Fruit fly (Drosophila melanogaster) whole organism, adult: ENCODE data around the gene CG32320.

Experiments
- CG33017 ChIP-seq: fragments of 200-800 bp; sonication (Bioruptor generic); optimal IDR thresholded peaks from 2 replicates; lab custom pipeline; 2018; ENCODE audit warnings: missing biosample characterization, mild to moderate bottlenecking, missing genetic modification characterization, moderate library complexity
- CG5204 ChIP-seq: fragments of 200-800 bp; sonication (Bioruptor generic); optimal IDR thresholded peaks from 2 replicates; lab custom pipeline; 2016; ENCODE audit warnings: missing biosample characterization, missing genetic modification characterization
- CG7045 ChIP-seq: fragments of 200-800 bp; sonication (Bioruptor generic); optimal IDR thresholded peaks from 2 replicates; lab custom pipeline; 2017; ENCODE audit warnings: missing biosample characterization, mild to moderate bottlenecking, missing genetic modification characterization
- CG7101 ChIP-seq: fragments of 200-800 bp; sonication (Bioruptor generic); optimal IDR thresholded peaks from 2 replicates; lab custom pipeline; 2018; ENCODE audit warnings: missing biosample characterization, mild to moderate bottlenecking, missing genetic modification characterization, moderate library complexity
- Clk ChIP-seq: fragments of 200-800 bp; sonication (Bioruptor generic); optimal IDR thresholded peaks from 2 replicates; lab custom pipeline; 2017; ENCODE audit warnings: missing biosample characterization, missing genetic modification characterization
- Crg-1 ChIP-seq: fragments of 200-800 bp; sonication (Bioruptor generic); optimal IDR thresholded peaks from 2 replicates; lab custom pipeline; 2016; ENCODE audit warnings: missing biosample characterization, missing genetic modification characterization
- Hr96 ChIP-seq: fragments of 200-800 bp; sonication (Bioruptor generic); optimal IDR thresholded peaks from 2 replicates; lab custom pipeline; 2016; ENCODE audit warnings: missing biosample characterization, missing genetic modification characterization
- bab1 ChIP-seq: fragments of 200-800 bp; sonication (Bioruptor generic); optimal IDR thresholded peaks from 3 replicates; lab custom pipeline; 2019; ENCODE audit warnings: missing biosample characterization, mild to moderate bottlenecking, missing genetic modification characterization, moderate library complexity
- cnc ChIP-seq, 2 experiments: fragments of >200 bp; optimal IDR thresholded peaks; 2 replicates each; lab custom pipeline; 2017
- kay ChIP-seq: fragments of 200-800 bp; sonication (Bioruptor generic); peaks from one replicate; lab custom pipeline; 2016; ENCODE audit warnings: missing biosample characterization, missing genetic modification characterization, borderline replicate concordance
- ovo ChIP-seq: fragments of 200-800 bp; sonication (Bioruptor generic); optimal IDR thresholded peaks from 2 replicates; lab custom pipeline; 2016; ENCODE audit warnings: missing biosample characterization, missing genetic modification characterization
- pad ChIP-seq: fragments of 200-800 bp; sonication (Bioruptor generic); optimal IDR thresholded peaks from 3 replicates; lab custom pipeline; 2017; ENCODE audit warnings: missing biosample characterization, missing genetic modification characterization, mild to moderate bottlenecking, moderate library complexity, missing genetic modification reagents
- tj ChIP-seq: fragments of 200-800 bp; sonication (Bioruptor generic); optimal IDR thresholded peaks from 3 replicates; lab custom pipeline; 2017; ENCODE audit warnings: missing biosample characterization, mild to moderate bottlenecking, missing genetic modification characterization, moderate library complexity
- toe ChIP-seq: fragments of 200-800 bp; sonication (Bioruptor generic); optimal IDR thresholded peaks from 2 replicates; lab custom pipeline; 2016; ENCODE audit warnings: missing biosample characterization, missing genetic modification characterization

- TF ChIP-seq ovo (GFP tag; lab: Kevin White, UChicago): no peak
- no peak for TF ChIP-seq cnc (optimal IDR thresholded peaks at IDR 0.05; lab: Kevin White, UChicago)
- TF ChIP-seq CG5204 (GFP tag; lab: Kevin White, UChicago): no peak
- no peak for TF ChIP-seq bab1 (GFP tag; lab: Kevin White, UChicago)
- peak; percentile 4 for TF ChIP-seq tj
- no peak for TF ChIP-seq pad (GFP tag; lab: Kevin White, UChicago)
- no peak for TF ChIP-seq CG33017
- TF ChIP-seq Clk: no peak
- TF ChIP-seq Hr96 (GFP tag; lab: Kevin White, UChicago): no peak
- TF ChIP-seq kay (GFP tag; lab: Kevin White, UChicago): no peak
- TF ChIP-seq CG7101 (tag; lab: Kevin White, UChicago): no peak
- TF ChIP-seq toe: no peak
- TF ChIP-seq Crg-1 (GFP tag; lab: Kevin White, UChicago): no peak
- no peak for TF ChIP-seq CG7045 (GFP tag; lab: Kevin White, UChicago)
Observed at dm6 chr3L:1440999-1441398, 42.6 kb downstream of the CG32320 start.
